Fruit fly (Drosophila melanogaster) whole organism, embryonic: ENCODE data around the gene nompC.

ENCODE experiments used
- Ada2b ChIP-seq: fragments of 200-800 bp; sonication (Bioruptor generic); IDR thresholded peaks from 2 replicates; pipeline ENCODE4 v1.3.6; 2022; ENCODE audit warnings: missing biosample characterization, missing genetic modification characterization
- Aef1 ChIP-seq: fragments of 200-800 bp; sonication (Bioruptor generic); IDR thresholded peaks from 3 replicates; pipeline ENCODE4 v1.3.6; 2022; ENCODE audit warnings: missing biosample characterization, missing genetic modification characterization
- Awh ChIP-seq: fragments of 200-800 bp; sonication (Bioruptor generic); IDR thresholded peaks from 2 replicates; pipeline ENCODE4, ENCODE4 v1.3.6; 2022; ENCODE audit warnings: missing biosample characterization, missing genetic modification characterization
- CG10543 ChIP-seq: fragments of 200-800 bp; sonication (Bioruptor generic); optimal IDR thresholded peaks from 3 replicates; lab custom pipeline; 2017; ENCODE audit warnings: missing biosample characterization, mild to moderate bottlenecking, missing genetic modification characterization, moderate library complexity
- CG11504 ChIP-seq: fragments of 200-800 bp; sonication (Bioruptor generic); optimal IDR thresholded peaks from 3 replicates; lab custom pipeline; 2019; ENCODE audit warnings: missing biosample characterization, mild to moderate bottlenecking, missing genetic modification characterization, moderate library complexity
- CG11723 ChIP-seq: fragments of 200-800 bp; sonication (Bioruptor generic); optimal IDR thresholded peaks from 2 replicates; lab custom pipeline; 2017; ENCODE audit warnings: missing biosample characterization, mild to moderate bottlenecking, missing genetic modification characterization
- CG12104 ChIP-seq: fragments of 200-800 bp; sonication (Bioruptor generic); optimal IDR thresholded peaks from 3 replicates; lab custom pipeline; 2016; ENCODE audit warnings: missing biosample characterization, missing genetic modification characterization
- CG13123 ChIP-seq: fragments of 200-800 bp; sonication (Bioruptor generic); optimal IDR thresholded peaks from 2 replicates; lab custom pipeline; 2016; ENCODE audit warnings: missing biosample characterization, missing genetic modification characterization
- CG13287 ChIP-seq: fragments of 200-800 bp; sonication (Bioruptor generic); IDR thresholded peaks from 2 replicates; pipeline ENCODE4 v1.3.6; 2022; ENCODE audit warnings: missing biosample characterization, missing genetic modification characterization; ENCODE audit not compliant: partially characterized antibody
- CG14050 ChIP-seq: fragments of 200-800 bp; sonication (Bioruptor generic); IDR thresholded peaks from 3 replicates; pipeline ENCODE4 v1.3.6; 2022; ENCODE audit warnings: missing biosample characterization, missing genetic modification characterization
- CG1529 ChIP-seq: fragments of 200-800 bp; sonication (Bioruptor generic); optimal IDR thresholded peaks from 3 replicates; lab custom pipeline; 2018; ENCODE audit warnings: missing biosample characterization, missing genetic modification characterization
- CG17385 ChIP-seq: fragments of 200-800 bp; sonication (Bioruptor generic); optimal IDR thresholded peaks from 3 replicates; lab custom pipeline; 2018; ENCODE audit warnings: missing biosample characterization, mild to moderate bottlenecking, missing genetic modification characterization
- CG17568 ChIP-seq: fragments of 200-800 bp; sonication (Bioruptor generic); optimal IDR thresholded peaks from 2 replicates; lab custom pipeline; 2018; ENCODE audit warnings: missing biosample characterization, mild to moderate bottlenecking, missing genetic modification characterization, moderate library complexity
- CG3995 ChIP-seq: fragments of 200-800 bp; sonication (Bioruptor generic); optimal IDR thresholded peaks from 3 replicates; lab custom pipeline; 2016; ENCODE audit warnings: missing biosample characterization, missing genetic modification characterization
- CG4854 ChIP-seq: fragments of 200-800 bp; sonication (Bioruptor generic); optimal IDR thresholded peaks from 2 replicates; lab custom pipeline; 2016; ENCODE audit warnings: missing biosample characterization, missing genetic modification characterization, inconsistent platforms
- CG7271 ChIP-seq: fragments of 200-800 bp; sonication (Bioruptor generic); optimal IDR thresholded peaks from 2 replicates; lab custom pipeline; 2018; ENCODE audit warnings: missing biosample characterization, mild to moderate bottlenecking, missing genetic modification characterization, moderate library complexity
- CG7786 ChIP-seq: fragments of 200-800 bp; sonication (Bioruptor generic); optimal IDR thresholded peaks from 2 replicates; lab custom pipeline; 2016; ENCODE audit warnings: missing biosample characterization, missing genetic modification characterization
- CG8388 ChIP-seq: fragments of 200-800 bp; sonication (Bioruptor generic); optimal IDR thresholded peaks from 2 replicates; lab custom pipeline; 2019; ENCODE audit warnings: missing biosample characterization, mild to moderate bottlenecking, missing genetic modification characterization, moderate library complexity
- CG9797 ChIP-seq: fragments of 200-800 bp; sonication (Bioruptor generic); optimal IDR thresholded peaks from 3 replicates; lab custom pipeline; 2018; ENCODE audit warnings: missing biosample characterization, mild to moderate bottlenecking, missing genetic modification characterization
- CkIIα-i1 ChIP-seq: fragments of 200-800 bp; sonication (Bioruptor generic); IDR thresholded peaks from 2 replicates; pipeline ENCODE4 v1.3.6; 2022; ENCODE audit warnings: missing biosample characterization, missing genetic modification characterization
- D19A ChIP-seq: fragments of 200-800 bp; optimal IDR thresholded peaks from 3 replicates; lab custom pipeline; 2019; ENCODE audit warnings: missing biosample characterization, mild to moderate bottlenecking, missing genetic modification characterization, moderate library complexity
- Ets97D ChIP-seq: fragments of 200-800 bp; sonication (Bioruptor generic); optimal IDR thresholded peaks from 3 replicates; lab custom pipeline; 2016; ENCODE audit warnings: missing biosample characterization, missing genetic modification characterization
- HLH4C ChIP-seq: fragments of 200-800 bp; sonication (Bioruptor generic); IDR thresholded peaks from 3 replicates; pipeline ENCODE4 v1.3.6; 2022; ENCODE audit warnings: missing biosample characterization, missing genetic modification characterization; ENCODE audit not compliant: partially characterized antibody
- Hmx ChIP-seq: fragments of 200-800 bp; sonication (Bioruptor generic); optimal IDR thresholded peaks from 2 replicates; lab custom pipeline; 2016; ENCODE audit warnings: missing biosample characterization, missing genetic modification characterization
- Meics ChIP-seq: fragments of 200-800 bp; sonication (Bioruptor generic); optimal IDR thresholded peaks from 2 replicates; lab custom pipeline; 2017; ENCODE audit warnings: missing biosample characterization, mild to moderate bottlenecking, missing genetic modification characterization
- Mrtf ChIP-seq: fragments of 200-800 bp; sonication (Bioruptor generic); IDR thresholded peaks from 3 replicates; pipeline ENCODE4 v1.3.6; 2022; ENCODE audit warnings: missing biosample characterization, missing genetic modification characterization
- NFAT ChIP-seq: fragments of 200-800 bp; sonication (Bioruptor generic); IDR thresholded peaks from 2 replicates; pipeline ENCODE4 v1.3.6; 2022; ENCODE audit warnings: missing biosample characterization, missing genetic modification characterization
- Trl ChIP-seq, 3 experiments: fragments of >200 bp in 2 of 3; fragments of 200-800 bp in 1 of 3; sonication (Bioruptor generic) in 1 of 3; optimal IDR thresholded peaks; 2 replicates in 1 of 3; 3 replicates in 2 of 3; lab custom pipeline; 2016 to 2017; ENCODE audit warnings: missing biosample characterization in 1 of 3, missing genetic modification characterization in 1 of 3
- br ChIP-seq: fragments of >200 bp; optimal IDR thresholded peaks from 2 replicates; lab custom pipeline; 2017
- ci ChIP-seq: fragments of 200-800 bp; sonication (Bioruptor generic); IDR thresholded peaks from 3 replicates; pipeline ENCODE4 v1.3.6; 2022; ENCODE audit warnings: missing biosample characterization, missing genetic modification characterization
- fd3F ChIP-seq: fragments of 200-800 bp; sonication (Bioruptor generic); optimal IDR thresholded peaks from 2 replicates; lab custom pipeline; 2018; ENCODE audit warnings: missing biosample characterization, mild to moderate bottlenecking, missing genetic modification characterization, moderate library complexity
- gcm2 ChIP-seq: fragments of 200-800 bp; sonication (Bioruptor generic); optimal IDR thresholded peaks from 2 replicates; lab custom pipeline; 2016; ENCODE audit warnings: missing biosample characterization, missing genetic modification characterization
- gro ChIP-seq: fragments of 200-800 bp; sonication (Bioruptor generic); optimal IDR thresholded peaks from 2 replicates; lab custom pipeline; 2016; ENCODE audit warnings: missing biosample characterization, missing genetic modification characterization
- gsb-n ChIP-seq: fragments of 200-800 bp; sonication (Bioruptor generic); optimal IDR thresholded peaks from 3 replicates; lab custom pipeline; 2018; ENCODE audit warnings: missing biosample characterization, mild to moderate bottlenecking, missing genetic modification characterization
- gt ChIP-seq: fragments of 200-800 bp; sonication (Bioruptor generic); IDR thresholded peaks from 2 replicates; pipeline ENCODE4 v1.3.6; 2022; ENCODE audit warnings: missing biosample characterization, missing genetic modification characterization
- ham ChIP-seq: fragments of 200-800 bp; sonication (Bioruptor generic); IDR thresholded peaks from 2 replicates; pipeline ENCODE4 v1.3.6; 2022; ENCODE audit warnings: missing biosample characterization, missing genetic modification characterization
- hbn ChIP-seq: fragments of 200-800 bp; sonication (Bioruptor generic); IDR thresholded peaks from 2 replicates; pipeline ENCODE4 v1.3.6; 2022; ENCODE audit warnings: missing biosample characterization, missing genetic modification characterization; ENCODE audit not compliant: partially characterized antibody
- inv ChIP-seq: fragments of 200-800 bp; sonication (Bioruptor generic); IDR thresholded peaks from 2 replicates; pipeline ENCODE4 v1.3.6; 2022; ENCODE audit warnings: missing biosample characterization, missing genetic modification characterization; ENCODE audit not compliant: partially characterized antibody
- kay ChIP-seq: fragments of 200-800 bp; sonication (Bioruptor generic); optimal IDR thresholded peaks from 2 replicates; lab custom pipeline; 2016; ENCODE audit warnings: missing biosample characterization, missing genetic modification characterization
- lab ChIP-seq: fragments of 200-800 bp; sonication (Bioruptor generic); optimal IDR thresholded peaks from 3 replicates; lab custom pipeline; 2017; ENCODE audit warnings: missing biosample characterization, missing genetic modification characterization, mild to moderate bottlenecking, moderate library complexity, missing genetic modification reagents
- luna ChIP-seq: fragments of 200-800 bp; sonication (Bioruptor generic); optimal IDR thresholded peaks from 2 replicates; lab custom pipeline; 2016; ENCODE audit warnings: missing biosample characterization, missing genetic modification characterization
- nmo ChIP-seq: fragments of 200-800 bp; sonication (Bioruptor generic); optimal IDR thresholded peaks from 2 replicates; lab custom pipeline; 2018; ENCODE audit warnings: missing biosample characterization, mild to moderate bottlenecking, missing genetic modification characterization, moderate library complexity
- org-1 ChIP-seq: fragments of 200-800 bp; sonication (Bioruptor generic); optimal IDR thresholded peaks from 2 replicates; lab custom pipeline; 2017; ENCODE audit warnings: missing biosample characterization, missing genetic modification characterization
- p53 ChIP-seq: fragments of 200-800 bp; sonication (Bioruptor generic); optimal IDR thresholded peaks from 2 replicates; lab custom pipeline; 2016; ENCODE audit warnings: missing biosample characterization, missing genetic modification characterization
- pho ChIP-seq: fragments of 200-800 bp; sonication (Bioruptor generic); optimal IDR thresholded peaks from 2 replicates; lab custom pipeline; 2016; ENCODE audit warnings: missing biosample characterization, missing genetic modification characterization
- sqz ChIP-seq: fragments of 200-800 bp; sonication (Bioruptor generic); optimal IDR thresholded peaks from 3 replicates; lab custom pipeline; 2018; ENCODE audit warnings: missing biosample characterization, mild to moderate bottlenecking, missing genetic modification characterization
- stwl ChIP-seq: fragments of 200-800 bp; sonication (Bioruptor generic); optimal IDR thresholded peaks from 3 replicates; lab custom pipeline; 2018; ENCODE audit warnings: missing biosample characterization, mild to moderate bottlenecking, missing genetic modification characterization, moderate library complexity
- unc-4 ChIP-seq: fragments of 200-800 bp; sonication (Bioruptor generic); IDR thresholded peaks from 2 replicates; pipeline ENCODE4 v1.3.6; 2022; ENCODE audit warnings: missing biosample characterization, missing genetic modification characterization; ENCODE audit not compliant: partially characterized antibody
- wek ChIP-seq: fragments of 200-800 bp; sonication (Bioruptor generic); optimal IDR thresholded peaks from 3 replicates; lab custom pipeline; 2018; ENCODE audit warnings: missing biosample characterization, mild to moderate bottlenecking, missing genetic modification characterization, moderate library complexity

nompC gene

DNA sequence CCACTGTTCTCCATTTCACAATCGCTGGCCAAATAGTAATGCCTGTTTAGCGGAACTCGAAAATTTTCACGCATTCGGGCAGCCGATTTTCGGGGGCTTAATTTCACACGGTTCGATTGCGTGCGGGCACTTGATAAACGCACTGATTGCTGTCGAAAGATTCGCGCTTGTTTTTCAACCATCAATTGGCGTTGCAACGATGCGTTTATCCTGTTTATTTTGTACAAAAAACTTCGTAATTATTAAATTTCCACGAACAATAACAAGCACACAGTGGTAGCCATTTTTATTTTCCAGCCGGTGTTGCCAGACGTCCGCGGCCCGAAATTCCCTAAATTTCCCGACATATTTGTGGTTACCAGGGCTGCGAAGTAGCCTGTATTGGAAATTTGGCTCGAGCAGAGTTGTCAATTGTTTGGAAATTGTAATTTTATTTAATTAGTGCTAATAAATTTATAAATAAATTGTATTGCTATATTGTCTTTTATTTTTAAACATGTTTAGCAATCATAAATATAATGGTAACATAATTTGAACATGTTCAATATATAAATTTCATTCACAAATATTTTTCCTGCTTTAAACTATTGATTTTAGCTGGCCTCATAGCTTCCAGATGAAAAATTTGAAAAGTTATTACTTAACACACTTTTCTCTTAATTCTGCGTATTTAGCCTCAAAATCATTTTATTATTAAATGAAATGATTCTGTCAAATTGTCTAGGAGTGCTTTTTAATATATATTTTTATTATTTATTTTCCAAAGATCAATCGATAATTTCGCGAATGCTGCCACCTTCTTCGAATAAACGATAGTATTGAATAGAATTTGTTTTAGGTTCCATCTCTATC, 19.4 kb upstream of the nompC start, which contains the start of the genes Ncoa6 and cype (continued):
- TF ChIP-seq Mrtf (GFP tag; lab: Robert Waterston, UW) (no peak), CG4854 (GFP tag; lab: Kevin White, UChicago) (no peak), unc-4 (GFP tag; lab: Robert Waterston, UW) (peak; percentile 81), gt (no peak), inv (GFP tag; lab: Robert Waterston, UW) (peak; percentile 69; the same call in 1 of the 2 replicates), ham (no peak), Meics (GFP tag; lab: Kevin White, UChicago) (peak; percentile 67), sqz (GFP tag; lab: Kevin White, UChicago) (no peak), lab (GFP tag; lab: Kevin White, UChicago) (peak; percentile 60), CG13123 (GFP tag; lab: Kevin White, UChicago) (no peak), CG7786 (GFP tag; lab: Kevin White, UChicago) (no peak), br (no peak), wek (GFP tag; lab: Kevin White, UChicago) (no peak), CG12104 (GFP tag; lab: Kevin White, UChicago) (peak; percentile 60), HLH4C (GFP tag; lab: Robert Waterston, UW) (peak; percentile 68), gro (GFP tag; lab: Kevin White, UChicago) (no peak), org-1 (no peak), Awh (GFP tag; lab: Robert Waterston, UW) (0 out of 2 replicates have a peak, but pooled peaks have one; percentile 5), CG3995 (GFP tag; lab: Kevin White, UChicago) (no peak), CG8388 (peak; percentile 36), kay (no peak), ci (0 out of 3 replicates have a peak, but pooled peaks have one; percentile 46), CG1529 (GFP tag; lab: Kevin White, UChicago) (no peak), CG10543 (GFP tag; lab: Kevin White, UChicago) (peak; percentile 68), nmo (peak; percentile 69), D19A (tag; lab: Kevin White, UChicago) (peak; percentile 46), Ets97D (GFP tag; lab: Kevin White, UChicago) (peak; percentile 79), CG11504 (tag; lab: Kevin White, UChicago) (peak; percentile 69), Aef1 (peak; percentile 40; the same call in 2 of the 3 replicates), CG14050 (GFP tag; lab: Robert Waterston, UW) (no peak), CG9797 (GFP tag; lab: Kevin White, UChicago) (peak; percentile 71), CG13287 (GFP tag; lab: Robert Waterston, UW) (peak; percentile 87), p53 (GFP tag; lab: Kevin White, UChicago) (no peak), pho (GFP tag; lab: Kevin White, UChicago) (no peak), CG11723 (GFP tag; lab: Kevin White, UChicago) (no peak), stwl (tag; lab: Kevin White, UChicago) (peak; percentile 38), Trl (optimal IDR thresholded peaks at IDR 0.05; lab: Kevin White, UChicago) (no peak), Trl (GFP tag; optimal IDR thresholded peaks at IDR 0.05; lab: Kevin White, UChicago) (no peak), gsb-n (tag; lab: Kevin White, UChicago) (no peak), CG7271 (tag; lab: Kevin White, UChicago) (no peak), Ada2b (GFP tag; lab: Robert Waterston, UW) (no peak), gcm2 (no peak), Hmx (GFP tag; lab: Kevin White, UChicago) (no peak), fd3F (GFP tag; lab: Kevin White, UChicago) (peak; percentile 52), CG17385 (GFP tag; lab: Kevin White, UChicago) (peak; percentile 22), CkIIα-i1 (no peak), luna (GFP tag; lab: Kevin White, UChicago) (no peak), CG17568 (GFP tag; lab: Kevin White, UChicago) (no peak), NFAT (GFP tag; lab: Robert Waterston, UW) (peak; percentile 47; the same call in 1 of the 2 replicates), hbn (GFP tag; lab: Robert Waterston, UW) (peak; percentile 69)
